Worm (Caenorhabditis elegans) whole organism, late embryonic: ENCODE results near the gene fipr-10.

ENCODE experiments used
- ceh-22 ChIP-seq: sonication (generic microtip); optimal IDR thresholded peaks from 2 replicates; lab custom pipeline; 2017; ENCODE audit warnings: missing biosample characterization, missing genetic modification characterization
- ceh-30 ChIP-seq: fragments of 150-350 bp; optimal IDR thresholded peaks from 2 replicates; lab custom pipeline; 2014; ENCODE audit warnings: missing biosample characterization, missing genetic modification characterization
- elt-2 ChIP-seq: sonication (generic microtip); optimal IDR thresholded peaks from 2 replicates; lab custom pipeline; 2016; ENCODE audit warnings: missing genetic modification reagents, missing genetic modification characterization, missing compliant biosample characterization
- nhr-11 ChIP-seq: fragments of 150-350 bp; optimal IDR thresholded peaks from 2 replicates; lab custom pipeline; 2014; ENCODE audit warnings: missing biosample characterization, missing genetic modification characterization

- TF ChIP-seq nhr-11: no peak
- TF ChIP-seq elt-2: no peak
- TF ChIP-seq ceh-30: no peak
- TF ChIP-seq ceh-22 (tag; lab: Kevin White, UChicago): no peak
These were observed 42.6 kb upstream of the fipr-10 start, which contains the start of gene srab-18 for ce11 chrV:9871339-9871738.
